Fruit fly (Drosophila melanogaster) whole organism, embryonic: Measurements from ENCODE around the gene CG33768.

Source experiments
- CG10267 ChIP-seq: fragments of 200-800 bp; sonication (Bioruptor generic); optimal IDR thresholded peaks from 2 replicates; lab custom pipeline; 2018; ENCODE audit warnings: missing biosample characterization, mild to moderate bottlenecking, missing genetic modification characterization, moderate library complexity
- CG12391 ChIP-seq: fragments of 200-800 bp; sonication (Bioruptor generic); optimal IDR thresholded peaks from 3 replicates; lab custom pipeline; 2018; ENCODE audit warnings: missing biosample characterization, mild to moderate bottlenecking, missing genetic modification characterization, moderate library complexity
- CG18764 ChIP-seq: fragments of 200-800 bp; sonication (Bioruptor generic); optimal IDR thresholded peaks from 3 replicates; lab custom pipeline; 2016; ENCODE audit warnings: missing biosample characterization, missing genetic modification characterization
- CG32772 ChIP-seq: fragments of 200-800 bp; sonication (Bioruptor generic); IDR thresholded peaks from 2 replicates; pipeline ENCODE4 v1.3.6; 2022; ENCODE audit warnings: missing biosample characterization, missing genetic modification characterization
- Dll ChIP-seq: fragments of 200-800 bp; sonication (Bioruptor generic); IDR thresholded peaks from 4 replicates; pipeline ENCODE4 v1.3.6; 2022; ENCODE audit warnings: missing biosample characterization, missing genetic modification characterization; ENCODE audit not compliant: partially characterized antibody
- Poxn ChIP-seq: fragments of 200-800 bp; sonication (Bioruptor generic); IDR thresholded peaks from 2 replicates; pipeline ENCODE4 v1.3.6; 2022; ENCODE audit warnings: missing biosample characterization, missing genetic modification characterization
- ab ChIP-seq: fragments of 200-800 bp; sonication (Bioruptor generic); optimal IDR thresholded peaks from 2 replicates; lab custom pipeline; 2016; ENCODE audit warnings: missing biosample characterization, missing genetic modification characterization
- ac ChIP-seq: fragments of 200-800 bp; sonication (Bioruptor generic); optimal IDR thresholded peaks from 3 replicates; lab custom pipeline; 2017; ENCODE audit warnings: missing biosample characterization, mild to moderate bottlenecking, missing genetic modification characterization
- ara ChIP-seq: fragments of 200-800 bp; sonication (Bioruptor generic); IDR thresholded peaks from 2 replicates; pipeline ENCODE4 v1.3.6; 2022; ENCODE audit warnings: missing biosample characterization, missing genetic modification characterization
- dmrt11E ChIP-seq: fragments of 200-800 bp; sonication (Bioruptor generic); optimal IDR thresholded peaks from 3 replicates; lab custom pipeline; 2018; ENCODE audit warnings: missing biosample characterization, mild to moderate bottlenecking, missing genetic modification characterization, moderate library complexity
- fd96Cb ChIP-seq: fragments of 200-800 bp; sonication (Bioruptor generic); optimal IDR thresholded peaks from 2 replicates; lab custom pipeline; 2018; ENCODE audit warnings: missing biosample characterization, mild to moderate bottlenecking, missing genetic modification characterization, moderate library complexity
- kay ChIP-seq: fragments of 200-800 bp; sonication (Bioruptor generic); optimal IDR thresholded peaks from 2 replicates; lab custom pipeline; 2016; ENCODE audit warnings: missing biosample characterization, missing genetic modification characterization
- phol ChIP-seq: fragments of 200-800 bp; sonication (Bioruptor generic); optimal IDR thresholded peaks from 3 replicates; lab custom pipeline; 2018; ENCODE audit warnings: missing biosample characterization, mild to moderate bottlenecking, missing genetic modification characterization, moderate library complexity
- zen2 ChIP-seq: fragments of 200-800 bp; sonication (Bioruptor generic); IDR thresholded peaks from 3 replicates; pipeline ENCODE4 v1.3.6; 2022; ENCODE audit warnings: missing biosample characterization, missing genetic modification characterization; ENCODE audit not compliant: partially characterized antibody

DNA sequence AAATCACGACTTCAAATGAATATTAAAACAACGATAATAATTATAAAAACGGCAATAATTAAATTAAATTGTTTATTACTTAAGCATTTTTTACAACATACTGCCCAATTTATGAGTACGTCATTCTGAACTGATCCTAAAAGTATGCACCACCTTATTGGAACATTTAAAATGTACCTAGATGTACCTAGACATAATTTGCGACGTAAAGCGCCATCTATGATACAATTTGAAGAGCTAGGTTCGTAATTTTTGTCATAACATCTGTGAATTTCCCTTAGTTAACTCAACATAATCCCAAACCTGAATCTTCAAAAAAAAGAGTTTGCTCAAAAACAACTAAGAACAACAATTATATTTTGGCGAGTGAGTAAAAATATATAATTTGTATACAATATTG is 12.9 kb upstream of the CG33768 start:
- TF ChIP-seq ara (no peak), CG32772 (no peak), fd96Cb (no peak), ac (GFP tag; lab: Kevin White, UChicago) (no peak), CG10267 (tag; lab: Kevin White, UChicago) (no peak), kay (GFP tag; lab: Kevin White, UChicago) (no peak), CG18764 (no peak), phol (no peak), ab (GFP tag; lab: Kevin White, UChicago) (no peak), CG12391 (tag; lab: Kevin White, UChicago) (no peak), Dll (GFP tag; lab: Robert Waterston, UW) (no peak), Poxn (GFP tag; lab: Robert Waterston, UW) (no peak), dmrt11E (tag; lab: Kevin White, UChicago) (no peak), zen2 (GFP tag; lab: Robert Waterston, UW) (no peak)
